Fruit fly (Drosophila melanogaster): ENCODE data around the gene Kr-h2.

Gene Kr-h2

dm6 chr2L:6086771-6087170, 16.0 kb downstream of the Kr-h2 start:
- TF ChIP-seq ttk (optimal IDR thresholded peaks at IDR 0.05) (no peak), Sin3A (optimal IDR thresholded peaks at IDR 0.05) (no peak), h (optimal IDR thresholded peaks at IDR 0.05) (no peak), psq (optimal IDR thresholded peaks at IDR 0.05) (no peak)

- TF ChIP-seq insv (optimal IDR thresholded peaks at IDR 0.05) (no peak), psq (optimal IDR thresholded peaks at IDR 0.05) (no peak), Myc (optimal IDR thresholded peaks at IDR 0.05) (no peak), h (optimal IDR thresholded peaks at IDR 0.05) (no peak), ttk (optimal IDR thresholded peaks at IDR 0.05) (no peak), Sin3A (optimal IDR thresholded peaks at IDR 0.05) (no peak)
These were observed 16.9 kb downstream of the Kr-h2 start for dm6 chr2L:6087685-6088084.

- TF ChIP-seq ttk (optimal IDR thresholded peaks at IDR 0.05) (no peak), Sin3A (optimal IDR thresholded peaks at IDR 0.05) (no peak), Myc (optimal IDR thresholded peaks at IDR 0.05) (no peak), insv (optimal IDR thresholded peaks at IDR 0.05) (no peak), h (optimal IDR thresholded peaks at IDR 0.05) (no peak), psq (optimal IDR thresholded peaks at IDR 0.05) (no peak)
These were observed 17.9 kb downstream of the Kr-h2 start for dm6 chr2L:6088371-6089365.

DNA sequence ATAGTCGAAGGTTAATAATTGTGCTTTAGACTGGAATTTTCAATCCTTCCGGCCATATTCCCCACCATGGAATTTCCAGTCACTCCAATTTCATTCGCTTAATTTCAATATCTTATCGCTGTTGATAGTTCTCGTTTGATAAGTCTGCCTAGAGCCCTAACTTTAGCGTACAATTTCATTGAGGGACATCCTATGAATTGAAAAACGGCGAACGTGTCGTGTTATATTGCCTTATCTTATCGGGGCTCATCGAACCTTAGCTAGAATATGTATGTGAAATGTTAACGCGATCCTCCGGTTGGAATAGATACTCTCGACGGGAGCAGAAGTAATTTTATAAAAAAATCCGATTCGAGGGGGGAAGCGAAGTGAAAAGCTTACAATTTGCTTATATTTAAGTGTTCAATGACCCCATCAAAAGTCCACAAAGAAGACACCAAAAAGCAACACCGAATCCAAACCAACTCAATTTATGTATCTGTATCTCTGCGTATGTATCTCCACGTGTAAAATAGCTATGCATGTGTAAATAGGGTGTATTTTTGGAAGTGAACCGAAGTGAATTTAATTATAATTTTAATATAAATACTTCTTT, 18.9 kb downstream of the Kr-h2 start:
- no peak for TF ChIP-seq Myc (optimal IDR thresholded peaks at IDR 0.05)
- TF ChIP-seq ttk (optimal IDR thresholded peaks at IDR 0.05) = no peak
- no peak for TF ChIP-seq Sin3A (optimal IDR thresholded peaks at IDR 0.05)

DNA sequence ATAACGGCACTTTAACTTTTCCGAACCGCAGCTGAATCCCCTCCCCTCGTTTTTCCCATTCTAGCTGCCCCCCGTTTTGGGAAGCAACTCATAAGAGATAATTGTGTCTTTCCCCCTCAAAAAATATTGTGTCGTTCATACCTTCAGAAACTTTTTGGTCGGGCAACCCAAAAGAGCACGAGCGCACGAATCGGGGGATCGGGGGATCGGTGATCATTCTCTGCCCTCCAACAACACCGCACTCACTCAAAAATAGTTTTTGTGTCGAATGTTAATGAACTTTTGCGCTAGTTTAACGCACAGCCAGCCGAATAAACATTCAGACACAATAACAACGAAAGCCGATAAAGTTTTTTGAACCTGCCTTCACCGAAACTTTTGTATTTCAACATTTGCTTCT, 19.6 kb downstream of the Kr-h2 start:
- TF ChIP-seq ttk (optimal IDR thresholded peaks at IDR 0.05) (no peak), Sin3A (optimal IDR thresholded peaks at IDR 0.05) (no peak), Myc (optimal IDR thresholded peaks at IDR 0.05) (no peak), h (optimal IDR thresholded peaks at IDR 0.05) (no peak), insv (optimal IDR thresholded peaks at IDR 0.05) (no peak), psq (optimal IDR thresholded peaks at IDR 0.05) (no peak)

dm6 chr2L:6090786-6091716, 20.3 kb downstream of the Kr-h2 start, which contains the start of gene CG45075:
Gene CG45075, plus strand, starts transcription at chr2L:6091412.
- TF ChIP-seq h (optimal IDR thresholded peaks at IDR 0.05) = no peak
- no peak for TF ChIP-seq ttk (optimal IDR thresholded peaks at IDR 0.05)
- no peak for TF ChIP-seq Sin3A (optimal IDR thresholded peaks at IDR 0.05)
- TF ChIP-seq psq (optimal IDR thresholded peaks at IDR 0.05) = no peak
- no peak for TF ChIP-seq insv (optimal IDR thresholded peaks at IDR 0.05)
- TF ChIP-seq Myc (optimal IDR thresholded peaks at IDR 0.05) = no peak

DNA sequence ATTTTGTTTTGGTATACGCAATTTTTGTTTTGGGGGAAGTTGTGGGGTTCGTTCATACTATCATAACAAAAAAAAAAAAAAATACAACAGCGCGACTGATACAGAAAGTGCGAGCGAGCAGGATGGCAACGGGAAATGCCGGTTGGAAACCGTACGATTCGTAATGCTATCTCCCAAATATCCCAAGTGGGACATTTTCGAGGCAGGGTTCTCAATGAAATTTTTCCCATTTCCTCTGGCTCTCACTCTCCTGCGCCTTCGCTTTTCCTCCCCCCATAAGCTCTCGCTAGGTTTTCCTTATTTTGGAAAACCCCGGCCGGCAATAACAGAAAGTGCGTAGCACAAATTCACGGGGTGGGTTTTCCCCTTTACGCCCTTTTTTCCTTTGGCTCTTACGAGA, 21.5 kb downstream of the Kr-h2 start:
- no peak for TF ChIP-seq h (optimal IDR thresholded peaks at IDR 0.05)
- TF ChIP-seq Sin3A (optimal IDR thresholded peaks at IDR 0.05) = no peak
- no peak for TF ChIP-seq psq (optimal IDR thresholded peaks at IDR 0.05)
- no peak for TF ChIP-seq Myc (optimal IDR thresholded peaks at IDR 0.05)
- TF ChIP-seq ttk (optimal IDR thresholded peaks at IDR 0.05) = no peak
- TF ChIP-seq insv (optimal IDR thresholded peaks at IDR 0.05) = no peak

DNA sequence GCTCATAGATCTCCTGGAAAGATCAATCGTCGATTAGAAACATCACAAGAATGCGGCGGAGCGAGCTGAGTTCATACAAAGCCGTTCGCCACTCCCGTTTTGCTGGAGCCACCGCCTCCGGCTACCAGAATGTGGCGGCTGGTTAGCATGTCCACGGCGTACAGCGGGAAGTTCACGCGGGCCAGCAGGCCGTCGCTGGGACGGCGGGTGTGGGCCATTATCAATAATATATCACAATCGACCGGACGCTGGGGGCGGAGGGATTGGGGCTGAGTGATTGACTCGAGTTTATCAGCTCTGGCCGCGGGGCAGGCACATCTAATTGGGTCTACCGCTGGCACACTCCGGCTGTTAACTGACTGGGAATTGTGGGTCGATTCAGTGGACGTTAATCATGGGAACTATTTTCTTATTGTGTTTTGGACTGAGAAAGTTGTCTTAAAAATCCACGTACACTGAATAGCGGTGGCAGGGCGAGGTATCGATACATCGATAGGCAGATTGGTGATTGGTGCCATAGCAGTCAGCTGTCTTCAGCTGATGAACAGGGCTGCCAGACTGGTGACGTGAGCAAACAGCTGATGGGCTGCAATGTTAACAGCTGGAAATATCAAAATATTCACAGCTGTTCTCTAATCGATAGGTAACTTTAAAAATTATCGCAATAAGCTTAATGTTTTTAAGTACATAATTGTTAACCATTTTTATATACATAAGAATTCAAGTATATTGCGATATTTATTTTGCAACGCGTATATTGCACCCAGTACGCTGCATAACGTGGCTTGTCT, 27.9 kb downstream of the Kr-h2 start, which contains the start of gene CG9175:
Gene CG9175 (minus strand): TSS at position 488 of the 791 bp plus-strand sequence.
- TF ChIP-seq ttk (optimal IDR thresholded peaks at IDR 0.05) = no peak
- TF ChIP-seq Sin3A (optimal IDR thresholded peaks at IDR 0.05) = no peak
- TF ChIP-seq insv (optimal IDR thresholded peaks at IDR 0.05) = no peak
- TF ChIP-seq h (optimal IDR thresholded peaks at IDR 0.05) = no peak
- no peak for TF ChIP-seq Myc (optimal IDR thresholded peaks at IDR 0.05)
- TF ChIP-seq psq (optimal IDR thresholded peaks at IDR 0.05) = no peak

DNA sequence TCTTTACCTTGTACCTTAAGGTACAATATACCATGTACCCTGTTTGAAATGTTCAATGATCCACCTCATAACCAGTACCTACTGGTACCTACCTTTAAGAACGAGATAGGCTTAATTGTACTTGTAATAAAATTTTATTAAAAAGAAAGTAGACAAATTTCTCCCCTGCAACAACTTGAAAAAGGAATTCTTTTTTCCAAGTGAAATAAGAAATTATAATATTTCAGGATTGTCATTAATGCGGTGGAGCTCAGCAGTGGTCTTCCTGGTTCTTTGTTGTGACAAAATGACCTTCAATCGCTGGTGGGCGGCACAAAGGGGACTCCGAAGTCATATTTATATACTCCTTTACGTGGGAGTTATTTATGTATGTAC, 28.5 kb downstream of the Kr-h2 start:
- TF ChIP-seq h (optimal IDR thresholded peaks at IDR 0.05) (no peak), psq (optimal IDR thresholded peaks at IDR 0.05) (no peak), insv (optimal IDR thresholded peaks at IDR 0.05) (no peak), Sin3A (optimal IDR thresholded peaks at IDR 0.05) (no peak)

- TF ChIP-seq Sin3A (optimal IDR thresholded peaks at IDR 0.05) (no peak), psq (optimal IDR thresholded peaks at IDR 0.05) (no peak), h (optimal IDR thresholded peaks at IDR 0.05) (no peak), Myc (optimal IDR thresholded peaks at IDR 0.05) (no peak), insv (optimal IDR thresholded peaks at IDR 0.05) (no peak), ttk (optimal IDR thresholded peaks at IDR 0.05) (no peak)
These were observed 29.5 kb downstream of the Kr-h2 start, which contains the start of gene stai for dm6 chr2L:6100202-6100689. Gene stai, plus strand, starts transcription at chr2L:6100377.

All from Kc167 (cell line).